Fruit fly (Drosophila melanogaster) whole organism, embryonic: ENCODE results near the gene CG9706.

Experiments
- Ada2b ChIP-seq: fragments of 200-800 bp; sonication (Bioruptor generic); IDR thresholded peaks from 2 replicates; pipeline ENCODE4 v1.3.6; 2022; ENCODE audit warnings: missing biosample characterization, missing genetic modification characterization
- CG10267 ChIP-seq: fragments of 200-800 bp; sonication (Bioruptor generic); optimal IDR thresholded peaks from 2 replicates; lab custom pipeline; 2018; ENCODE audit warnings: missing biosample characterization, mild to moderate bottlenecking, missing genetic modification characterization, moderate library complexity
- CG10543 ChIP-seq: fragments of 200-800 bp; sonication (Bioruptor generic); optimal IDR thresholded peaks from 3 replicates; lab custom pipeline; 2017; ENCODE audit warnings: missing biosample characterization, mild to moderate bottlenecking, missing genetic modification characterization, moderate library complexity
- CG10565 ChIP-seq: fragments of 200-800 bp; sonication (Bioruptor generic); optimal IDR thresholded peaks from 3 replicates; lab custom pipeline; 2016; ENCODE audit warnings: missing biosample characterization, mild to moderate bottlenecking, missing genetic modification characterization
- CG11093 ChIP-seq: fragments of 200-800 bp; sonication (Bioruptor generic); IDR thresholded peaks from 3 replicates; pipeline ENCODE4 v1.3.6; 2022; ENCODE audit warnings: missing biosample characterization, missing genetic modification characterization
- CG11560 ChIP-seq: fragments of 200-800 bp; sonication (Bioruptor generic); IDR thresholded peaks from 3 replicates; pipeline ENCODE4 v1.3.6; 2022; ENCODE audit warnings: missing biosample characterization, missing genetic modification characterization
- CG12236 ChIP-seq: fragments of 200-800 bp; sonication (Bioruptor generic); optimal IDR thresholded peaks from 2 replicates; lab custom pipeline; 2016; ENCODE audit warnings: missing biosample characterization, missing genetic modification characterization
- CG13296 ChIP-seq: fragments of 200-800 bp; sonication (Bioruptor generic); optimal IDR thresholded peaks from 3 replicates; lab custom pipeline; 2018; ENCODE audit warnings: missing biosample characterization, mild to moderate bottlenecking, missing genetic modification characterization
- CG13424 ChIP-seq: fragments of 200-800 bp; sonication (Bioruptor generic); optimal IDR thresholded peaks from 2 replicates; lab custom pipeline; 2019; ENCODE audit warnings: missing biosample characterization, mild to moderate bottlenecking, missing genetic modification characterization, moderate library complexity
- CG13775 ChIP-seq: fragments of 200-800 bp; sonication (Bioruptor generic); optimal IDR thresholded peaks from 3 replicates; lab custom pipeline; 2017; ENCODE audit warnings: missing biosample characterization, mild to moderate bottlenecking, missing genetic modification characterization
- CG14050 ChIP-seq: fragments of 200-800 bp; sonication (Bioruptor generic); IDR thresholded peaks from 3 replicates; pipeline ENCODE4 v1.3.6; 2022; ENCODE audit warnings: missing biosample characterization, missing genetic modification characterization
- CG15479 ChIP-seq: fragments of 200-800 bp; sonication (Bioruptor generic); optimal IDR thresholded peaks from 3 replicates; lab custom pipeline; 2019; ENCODE audit warnings: missing biosample characterization, mild to moderate bottlenecking, missing genetic modification characterization, moderate library complexity
- CG1602 ChIP-seq: fragments of 200-800 bp; sonication (Bioruptor generic); optimal IDR thresholded peaks from 3 replicates; lab custom pipeline; 2016; ENCODE audit warnings: missing biosample characterization, missing genetic modification characterization
- CG1647 ChIP-seq: fragments of 200-800 bp; sonication (Bioruptor generic); optimal IDR thresholded peaks from 3 replicates; lab custom pipeline; 2016; ENCODE audit warnings: missing biosample characterization, missing genetic modification characterization
- CG18011 ChIP-seq: fragments of 200-800 bp; sonication (Bioruptor generic); optimal IDR thresholded peaks from 2 replicates; lab custom pipeline; 2017; ENCODE audit warnings: missing biosample characterization, missing genetic modification characterization, mild to moderate bottlenecking, moderate library complexity, missing genotype
- CG2116 ChIP-seq: fragments of 200-800 bp; sonication (Bioruptor generic); optimal IDR thresholded peaks from 3 replicates; lab custom pipeline; 2018; ENCODE audit warnings: missing biosample characterization, mild to moderate bottlenecking, missing genetic modification characterization
- CG2199 ChIP-seq: fragments of 200-800 bp; sonication (Bioruptor generic); IDR thresholded peaks from 3 replicates; pipeline ENCODE4 v1.3.6; 2022; ENCODE audit warnings: missing biosample characterization, missing genetic modification characterization
- CG2712 ChIP-seq: fragments of 200-800 bp; optimal IDR thresholded peaks from 3 replicates; lab custom pipeline; 2019; ENCODE audit warnings: missing biosample characterization, mild to moderate bottlenecking, missing genetic modification characterization, moderate library complexity
- CG34376 ChIP-seq: fragments of 200-800 bp; sonication (Bioruptor generic); optimal IDR thresholded peaks from 2 replicates; lab custom pipeline; 2018; ENCODE audit warnings: missing biosample characterization, mild to moderate bottlenecking, missing genetic modification characterization
- CG6813 ChIP-seq: fragments of 200-800 bp; sonication (Bioruptor generic); optimal IDR thresholded peaks from 2 replicates; lab custom pipeline; 2017; ENCODE audit warnings: missing biosample characterization, missing genetic modification characterization, mild to moderate bottlenecking, moderate library complexity, missing genetic modification reagents
- CG8290 ChIP-seq, 3 experiments: fragments of 200-800 bp; sonication (Bioruptor generic); optimal IDR thresholded peaks; 2 replicates each; lab custom pipeline; 2016 to 2019; ENCODE audit warnings: missing biosample characterization in 3 of 3, missing genetic modification characterization in 3 of 3, mild to moderate bottlenecking in 2 of 3, moderate library complexity in 1 of 3
- CG9437 ChIP-seq: fragments of 200-800 bp; sonication (Bioruptor generic); optimal IDR thresholded peaks from 2 replicates; lab custom pipeline; 2018; ENCODE audit warnings: missing biosample characterization, mild to moderate bottlenecking, missing genetic modification characterization
- CG9727 ChIP-seq: fragments of 200-800 bp; sonication (Bioruptor generic); optimal IDR thresholded peaks from 3 replicates; lab custom pipeline; 2017; ENCODE audit warnings: missing biosample characterization, mild to moderate bottlenecking, missing genetic modification characterization
- CHES-1-like ChIP-seq: fragments of 200-800 bp; sonication (Bioruptor generic); optimal IDR thresholded peaks from 2 replicates; lab custom pipeline; 2016; ENCODE audit warnings: missing biosample characterization, missing genetic modification characterization
- E2f1 ChIP-seq: fragments of 200-800 bp; sonication (Bioruptor generic); IDR thresholded peaks from 2 replicates; pipeline ENCODE4 v1.3.6; 2022; ENCODE audit warnings: missing biosample characterization, missing genetic modification characterization
- Elba2 ChIP-seq: fragments of 200-800 bp; sonication (Bioruptor generic); optimal IDR thresholded peaks from 3 replicates; lab custom pipeline; 2016; ENCODE audit warnings: missing biosample characterization, missing genetic modification characterization
- Fer3 ChIP-seq: fragments of 200-800 bp; sonication (Bioruptor generic); optimal IDR thresholded peaks from 2 replicates; lab custom pipeline; 2018; ENCODE audit warnings: missing biosample characterization, mild to moderate bottlenecking, missing genetic modification characterization, moderate library complexity
- Gug ChIP-seq: fragments of 200-800 bp; sonication (Bioruptor generic); IDR thresholded peaks from 4 replicates; pipeline ENCODE4 v1.3.6; 2022; ENCODE audit warnings: missing biosample characterization, missing genetic modification characterization
- NK7.1 ChIP-seq: fragments of 200-800 bp; sonication (Bioruptor generic); optimal IDR thresholded peaks from 3 replicates; lab custom pipeline; 2016; ENCODE audit warnings: missing biosample characterization, missing genetic modification characterization
- PHDP ChIP-seq: fragments of 200-800 bp; sonication (Bioruptor generic); optimal IDR thresholded peaks from 3 replicates; lab custom pipeline; 2018; ENCODE audit warnings: missing biosample characterization, mild to moderate bottlenecking, missing genetic modification characterization, moderate library complexity
- Rfx ChIP-seq: fragments of 200-800 bp; sonication (Bioruptor generic); IDR thresholded peaks from 2 replicates; pipeline ENCODE4 v1.3.6; 2022; ENCODE audit warnings: missing biosample characterization, missing genetic modification characterization
- Usf ChIP-seq: fragments of 200-800 bp; sonication (Bioruptor generic); optimal IDR thresholded peaks from 2 replicates; lab custom pipeline; 2017; ENCODE audit warnings: missing genotype, missing biosample characterization, missing genetic modification characterization
- ash1 ChIP-seq: fragments of 200-800 bp; sonication (Bioruptor generic); optimal IDR thresholded peaks from 2 replicates; lab custom pipeline; 2018; ENCODE audit warnings: missing biosample characterization, mild to moderate bottlenecking, missing genetic modification characterization
- bab2 ChIP-seq: fragments of 200-800 bp; sonication (Bioruptor generic); optimal IDR thresholded peaks from 2 replicates; lab custom pipeline; 2016; ENCODE audit warnings: missing biosample characterization, missing genetic modification characterization
- chif ChIP-seq, 2 experiments: fragments of 200-800 bp; sonication (Bioruptor generic); optimal IDR thresholded peaks; 3 replicates each; lab custom pipeline; 2016; ENCODE audit warnings: missing biosample characterization in 2 of 2, missing genetic modification characterization in 2 of 2
- croc ChIP-seq: fragments of 200-800 bp; sonication (Bioruptor generic); conservative IDR thresholded peaks from 3 replicates; pipeline ENCODE4 v1.3.6; 2022; ENCODE audit warnings: missing biosample characterization, missing genetic modification characterization
- da ChIP-seq: fragments of 200-800 bp; sonication (Bioruptor generic); optimal IDR thresholded peaks from 2 replicates; lab custom pipeline; 2016; ENCODE audit warnings: missing biosample characterization, missing genetic modification characterization
- emc ChIP-seq: fragments of 200-800 bp; sonication (Bioruptor generic); optimal IDR thresholded peaks from 2 replicates; lab custom pipeline; 2016; ENCODE audit warnings: missing biosample characterization, missing genetic modification characterization
- en ChIP-seq: fragments of 200-800 bp; sonication (Bioruptor generic); optimal IDR thresholded peaks from 2 replicates; lab custom pipeline; 2016; ENCODE audit warnings: missing biosample characterization, missing genetic modification characterization
- ewg ChIP-seq: fragments of 200-800 bp; sonication (Bioruptor generic); optimal IDR thresholded peaks from 3 replicates; lab custom pipeline; 2017; ENCODE audit warnings: mild to moderate bottlenecking, missing biosample characterization, missing genetic modification reagents, missing genetic modification characterization
- eyg ChIP-seq: fragments of 200-800 bp; sonication (Bioruptor generic); optimal IDR thresholded peaks from 3 replicates; lab custom pipeline; 2016; ENCODE audit warnings: missing biosample characterization, missing genetic modification characterization
- fd102C ChIP-seq: fragments of 200-800 bp; sonication (Bioruptor generic); optimal IDR thresholded peaks from 2 replicates; lab custom pipeline; 2018; ENCODE audit warnings: missing biosample characterization, mild to moderate bottlenecking, missing genetic modification characterization, moderate library complexity
- gcm2 ChIP-seq: fragments of 200-800 bp; sonication (Bioruptor generic); optimal IDR thresholded peaks from 2 replicates; lab custom pipeline; 2016; ENCODE audit warnings: missing biosample characterization, missing genetic modification characterization
- grau ChIP-seq: fragments of 200-800 bp; optimal IDR thresholded peaks from 3 replicates; lab custom pipeline; 2019; ENCODE audit warnings: missing biosample characterization, mild to moderate bottlenecking, missing genetic modification characterization, moderate library complexity
- gsb ChIP-seq: fragments of 200-800 bp; sonication (Bioruptor generic); IDR thresholded peaks from 2 replicates; pipeline ENCODE4 v1.3.6; 2022; ENCODE audit warnings: missing biosample characterization, missing genetic modification characterization
- kah ChIP-seq: fragments of 200-800 bp; sonication (Bioruptor generic); optimal IDR thresholded peaks from 2 replicates; lab custom pipeline; 2018; ENCODE audit warnings: missing biosample characterization, mild to moderate bottlenecking, missing genetic modification characterization
- ken ChIP-seq: fragments of 200-800 bp; sonication (Bioruptor generic); IDR thresholded peaks from 3 replicates; pipeline ENCODE4 v1.3.6; 2022; ENCODE audit warnings: missing biosample characterization, missing genetic modification characterization
- kni ChIP-seq: fragments of 200-800 bp; sonication (Bioruptor generic); optimal IDR thresholded peaks from 3 replicates; lab custom pipeline; 2017; ENCODE audit warnings: mild to moderate bottlenecking, missing biosample characterization, missing genetic modification reagents, missing genetic modification characterization
- luna ChIP-seq: fragments of 200-800 bp; sonication (Bioruptor generic); optimal IDR thresholded peaks from 2 replicates; lab custom pipeline; 2016; ENCODE audit warnings: missing biosample characterization, missing genetic modification characterization
- sna ChIP-seq: fragments of 200-800 bp; sonication (Bioruptor generic); IDR thresholded peaks from 2 replicates; pipeline ENCODE4 v1.3.6; 2022; ENCODE audit warnings: missing biosample characterization, missing genetic modification characterization; ENCODE audit not compliant: partially characterized antibody
- vvl ChIP-seq: fragments of 200-800 bp; sonication (Bioruptor generic); IDR thresholded peaks from 2 replicates; pipeline ENCODE4 v1.3.6; 2022; ENCODE audit warnings: missing biosample characterization, missing genetic modification characterization

Gene CG9706

DNA sequence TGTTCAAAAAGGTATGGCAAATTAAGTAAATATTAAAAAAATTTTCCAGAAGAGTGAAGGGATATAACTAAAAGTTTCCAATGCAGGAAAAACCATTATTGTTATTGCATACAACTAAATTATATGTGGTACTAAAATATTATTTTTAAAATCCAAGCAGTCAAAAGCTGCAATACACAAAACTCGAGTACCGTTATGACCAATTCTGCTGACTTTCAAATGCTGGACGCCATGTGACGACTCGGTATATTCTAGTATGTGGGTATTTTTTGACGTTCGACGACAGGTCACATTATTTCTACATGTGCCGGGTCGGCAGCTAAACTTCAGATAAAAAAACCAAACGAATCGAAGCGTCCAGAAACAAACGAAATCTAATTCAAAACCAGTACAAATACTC, 25.3 kb downstream of the CG9706 start (continued):
- peak; percentile 1 for TF ChIP-seq Fer3 (tag; lab: Kevin White, UChicago)
- TF ChIP-seq CG9437 (GFP tag; lab: Kevin White, UChicago) = no peak
- TF ChIP-seq chif (GFP tag; optimal IDR thresholded peaks at IDR 0.05; lab: Kevin White, UChicago) = peak in 1 of 2 experiments; percentile 32
- peak; percentile 15 for TF ChIP-seq CG13775 (GFP tag; lab: Kevin White, UChicago)
- TF ChIP-seq CG2199 (GFP tag; lab: Robert Waterston, UW) = peak; percentile 87
- no peak for TF ChIP-seq CG1647 (GFP tag; lab: Kevin White, UChicago)
- TF ChIP-seq croc (GFP tag; lab: Robert Waterston, UW) = no peak
- no peak for TF ChIP-seq E2f1 (GFP tag; lab: Robert Waterston, UW)
- TF ChIP-seq CG8290 (GFP tag; optimal IDR thresholded peaks at IDR 0.05; lab: Kevin White, UChicago) = peak; percentile 72
- TF ChIP-seq CG8290 (tag; optimal IDR thresholded peaks at IDR 0.05; lab: Kevin White, UChicago) = peak in 1 of 2 experiments; percentile 69
- no peak for TF ChIP-seq gcm2 (GFP tag; lab: Kevin White, UChicago)
- TF ChIP-seq Rfx (GFP tag; lab: Robert Waterston, UW) = peak; percentile 55
- TF ChIP-seq emc (GFP tag; lab: Kevin White, UChicago) = no peak
- peak; percentile 28 for TF ChIP-seq vvl (GFP tag; lab: Robert Waterston, UW)
- no peak for TF ChIP-seq kni (GFP tag; lab: Kevin White, UChicago)
- no peak for TF ChIP-seq CG13424 (tag; lab: Kevin White, UChicago)
- TF ChIP-seq CG6813 (GFP tag; lab: Kevin White, UChicago) = no peak
- TF ChIP-seq Gug = no peak
- TF ChIP-seq grau (tag; lab: Kevin White, UChicago) = peak; percentile 30
- no peak for TF ChIP-seq CG34376 (GFP tag; lab: Kevin White, UChicago)
- no peak for TF ChIP-seq CG10565 (GFP tag; lab: Kevin White, UChicago)
- no peak for TF ChIP-seq CG9727 (GFP tag; lab: Kevin White, UChicago)
- TF ChIP-seq ash1 (GFP tag; lab: Kevin White, UChicago) = no peak
- no peak for TF ChIP-seq CG15479
- TF ChIP-seq PHDP (tag; lab: Kevin White, UChicago) = no peak
- no peak for TF ChIP-seq CG13296 (GFP tag; lab: Kevin White, UChicago)
- TF ChIP-seq Ada2b (GFP tag; lab: Robert Waterston, UW) = no peak
- no peak for TF ChIP-seq luna (GFP tag; lab: Kevin White, UChicago)
- peak; percentile 62 for TF ChIP-seq CHES-1-like (GFP tag; lab: Kevin White, UChicago)
- TF ChIP-seq CG11560 (tag; lab: Robert Waterston, UW) = no peak
- TF ChIP-seq kah (GFP tag; lab: Kevin White, UChicago) = no peak
- peak; percentile 47 for TF ChIP-seq CG2712 (tag; lab: Kevin White, UChicago)
- TF ChIP-seq CG11093 (GFP tag; lab: Robert Waterston, UW) = no peak
- peak; percentile 44 for TF ChIP-seq CG10267 (tag; lab: Kevin White, UChicago)
- no peak for TF ChIP-seq en
- no peak for TF ChIP-seq CG12236 (GFP tag; lab: Kevin White, UChicago)
- no peak for TF ChIP-seq eyg (GFP tag; lab: Kevin White, UChicago)
- TF ChIP-seq CG18011 (GFP tag; lab: Kevin White, UChicago) = peak; percentile 100
- no peak for TF ChIP-seq CG14050 (GFP tag; lab: Robert Waterston, UW)
- no peak for TF ChIP-seq bab2
- TF ChIP-seq ewg = peak; percentile 56
- no peak for TF ChIP-seq CG1602 (GFP tag; lab: Kevin White, UChicago)
- no peak for TF ChIP-seq gsb (GFP tag; lab: Robert Waterston, UW)
- no peak for TF ChIP-seq fd102C (GFP tag; lab: Kevin White, UChicago)
- peak; percentile 29 for TF ChIP-seq CG2116 (GFP tag; lab: Kevin White, UChicago)
- no peak for TF ChIP-seq sna (GFP tag; lab: Robert Waterston, UW)
- TF ChIP-seq NK7.1 (GFP tag; lab: Kevin White, UChicago) = no peak
- TF ChIP-seq ken = 0 out of 3 replicates have a peak, but pooled peaks have one; percentile 3
- no peak for TF ChIP-seq Usf (GFP tag; lab: Kevin White, UChicago)
- TF ChIP-seq da = no peak
- no peak for TF ChIP-seq Elba2 (GFP tag; lab: Kevin White, UChicago)
- no peak for TF ChIP-seq CG10543 (GFP tag; lab: Kevin White, UChicago)
